Fruit fly (Drosophila melanogaster) whole organism, wandering third instar larva: ENCODE data around the gene CG3407.
A peak's percentile ranks its signal among the peaks of the same experiment; 100 is the strongest.

ENCODE experiments used
- Abd-B ChIP-seq: fragments of >200 bp; optimal IDR thresholded peaks from 2 replicates; lab custom pipeline; 2017; ENCODE audit warnings: missing biosample characterization, missing genetic modification characterization
- CG32264 ChIP-seq: fragments of 200-800 bp; sonication (Bioruptor generic); optimal IDR thresholded peaks from 2 replicates; lab custom pipeline; 2016; ENCODE audit warnings: missing biosample characterization, missing genetic modification characterization
- CG9705 ChIP-seq: fragments of 200-800 bp; sonication (Bioruptor generic); optimal IDR thresholded peaks from 2 replicates; lab custom pipeline; 2018; ENCODE audit warnings: missing biosample characterization, mild to moderate bottlenecking, missing genetic modification characterization
- CrebA ChIP-seq: fragments of 200-800 bp; sonication (Bioruptor generic); optimal IDR thresholded peaks from 2 replicates; lab custom pipeline; 2016; ENCODE audit warnings: missing biosample characterization, mild to moderate bottlenecking, missing genetic modification characterization, borderline replicate concordance
- Dfd ChIP-seq: fragments of >200 bp; optimal IDR thresholded peaks from 2 replicates; lab custom pipeline; 2017; ENCODE audit warnings: missing biosample characterization, missing genetic modification characterization
- Dif ChIP-seq: fragments of 200-275, 200-300 bp; sonication (Bioruptor generic); optimal IDR thresholded peaks from 2 replicates; lab custom pipeline; 2018; ENCODE audit warnings: missing biosample characterization, missing genetic modification characterization; ENCODE audit not compliant: partially characterized antibody
- GATAd ChIP-seq: sonication (Bioruptor generic); optimal IDR thresholded peaks from 2 replicates; lab custom pipeline; 2016; ENCODE audit warnings: missing biosample characterization, missing genetic modification characterization
- HLH106 ChIP-seq: fragments of 200-800 bp; optimal IDR thresholded peaks from 3 replicates; lab custom pipeline; 2019; ENCODE audit warnings: missing biosample characterization, mild to moderate bottlenecking, missing genetic modification characterization, moderate library complexity
- Hnf4 ChIP-seq: fragments of 200-800 bp; sonication (Bioruptor generic); optimal IDR thresholded peaks from 2 replicates; lab custom pipeline; 2016; ENCODE audit warnings: missing biosample characterization, mild to moderate bottlenecking, missing genetic modification characterization
- Hr78 ChIP-seq: fragments of >200 bp; optimal IDR thresholded peaks from 2 replicates; lab custom pipeline; 2017; ENCODE audit warnings: missing biosample characterization, missing genetic modification characterization
- Hr83 ChIP-seq: fragments of 200-300 bp; sonication (Bioruptor generic); optimal IDR thresholded peaks from 2 replicates; lab custom pipeline; 2016; ENCODE audit warnings: missing biosample characterization, mild to moderate bottlenecking, missing genetic modification characterization, moderate library complexity; ENCODE audit not compliant: poor library complexity, severe bottlenecking
- Jra ChIP-seq: sonication (Bioruptor generic); optimal IDR thresholded peaks from 2 replicates; lab custom pipeline; 2016; ENCODE audit warnings: missing biosample characterization, missing genetic modification characterization
- Mio ChIP-seq: sonication (Bioruptor generic); optimal IDR thresholded peaks from 2 replicates; lab custom pipeline; 2016; ENCODE audit warnings: missing biosample characterization, missing genetic modification characterization
- Myc ChIP-seq: fragments of >200 bp; optimal IDR thresholded peaks from 2 replicates; lab custom pipeline; 2017
- N ChIP-seq: fragments of >200 bp; optimal IDR thresholded peaks from 2 replicates; lab custom pipeline; 2018; ENCODE audit warnings: missing biosample characterization, missing external identifiers, missing genetic modification characterization
- OdsH ChIP-seq: fragments of 200-800 bp; sonication (Bioruptor generic); optimal IDR thresholded peaks from 2 replicates; lab custom pipeline; 2016; ENCODE audit warnings: missing biosample characterization, mild to moderate bottlenecking, missing genetic modification characterization
- Rel ChIP-seq, 2 experiments: fragments of 200-800 bp; sonication (Bioruptor generic) in 1 of 2; optimal IDR thresholded peaks; 2 replicates in 1 of 2; 3 replicates in 1 of 2; lab custom pipeline; 2016 to 2019; ENCODE audit warnings: mild to moderate bottlenecking in 2 of 2, missing biosample characterization in 2 of 2, missing genetic modification characterization in 2 of 2, moderate library complexity in 1 of 2
- Sp1 ChIP-seq: fragments of 200-800 bp; sonication (Bioruptor generic); optimal IDR thresholded peaks from 3 replicates; lab custom pipeline; 2019; ENCODE audit warnings: missing biosample characterization, mild to moderate bottlenecking, missing genetic modification characterization, moderate library complexity
- Vsx2 ChIP-seq: fragments of 200-300, 225-300 bp; sonication (Bioruptor generic); optimal IDR thresholded peaks from 2 replicates; lab custom pipeline; 2018; ENCODE audit warnings: missing biosample characterization, missing genetic modification characterization; ENCODE audit not compliant: partially characterized antibody
- br ChIP-seq: fragments of 200-800 bp; sonication (Bioruptor generic); optimal IDR thresholded peaks from 2 replicates; lab custom pipeline; 2016; ENCODE audit warnings: missing biosample characterization, missing genetic modification characterization
- brk ChIP-seq: fragments of 200-800 bp; sonication (Bioruptor generic); optimal IDR thresholded peaks from 2 replicates; lab custom pipeline; 2016; ENCODE audit warnings: missing biosample characterization, mild to moderate bottlenecking, missing genetic modification characterization
- dl ChIP-seq, 2 experiments: fragments of 175-275, 200-275 bp in 1 of 2; fragments of 200-275 bp in 1 of 2; sonication (Bioruptor generic); optimal IDR thresholded peaks; lab custom pipeline; 2018; ENCODE audit warnings: mild to moderate bottlenecking in 2 of 2, missing biosample characterization in 2 of 2, missing genetic modification characterization in 2 of 2, moderate library complexity in 2 of 2; ENCODE audit not compliant: partially characterized antibody in 2 of 2, insufficient read depth in 1 of 2
- dmrt93B ChIP-seq: fragments of 200-800 bp; sonication (Bioruptor generic); optimal IDR thresholded peaks from 2 replicates; lab custom pipeline; 2018; ENCODE audit warnings: missing biosample characterization, mild to moderate bottlenecking, missing genetic modification characterization
- dsf ChIP-seq: sonication (Bioruptor generic); optimal IDR thresholded peaks from 2 replicates; lab custom pipeline; 2016; ENCODE audit warnings: missing biosample characterization, missing genetic modification characterization, borderline replicate concordance
- ey ChIP-seq: fragments of 200-800 bp; sonication (Bioruptor generic); optimal IDR thresholded peaks from 2 replicates; lab custom pipeline; 2016; ENCODE audit warnings: missing biosample characterization, missing genetic modification characterization
- foxo ChIP-seq, 2 experiments: fragments of 200-800 bp; sonication (Bioruptor generic); optimal IDR thresholded peaks; 2 replicates in 1 of 2; 3 replicates in 1 of 2; lab custom pipeline; 2016 to 2017; ENCODE audit warnings: missing biosample characterization in 2 of 2, missing genetic modification characterization in 2 of 2
- fru ChIP-seq: fragments of 200-800 bp; sonication (Bioruptor generic); optimal IDR thresholded peaks from 3 replicates; lab custom pipeline; 2016; ENCODE audit warnings: missing biosample characterization, mild to moderate bottlenecking, missing genetic modification characterization
- h ChIP-seq: fragments of 200-800 bp; sonication (Bioruptor generic); optimal IDR thresholded peaks from 3 replicates; lab custom pipeline; 2016; ENCODE audit warnings: missing biosample characterization, mild to moderate bottlenecking, missing genetic modification characterization
- jim ChIP-seq: fragments of 175-275, 200-325 bp; sonication (Bioruptor generic); optimal IDR thresholded peaks from 2 replicates; lab custom pipeline; 2016; ENCODE audit warnings: missing biosample characterization, mild to moderate bottlenecking, missing genetic modification characterization
- lola ChIP-seq: fragments of >200 bp; optimal IDR thresholded peaks from 2 replicates; lab custom pipeline; 2017; ENCODE audit warnings: missing biosample characterization, missing genetic modification characterization
- pan ChIP-seq: fragments of >200 bp; optimal IDR thresholded peaks from 2 replicates; lab custom pipeline; 2017
- psq ChIP-seq: fragments of 200-800 bp; sonication (Bioruptor generic); optimal IDR thresholded peaks from 3 replicates; lab custom pipeline; 2017; ENCODE audit warnings: missing biosample characterization, mild to moderate bottlenecking, missing genetic modification characterization, moderate library complexity
- rgr ChIP-seq: fragments of 200-800 bp; sonication (Bioruptor generic); optimal IDR thresholded peaks from 3 replicates; lab custom pipeline; 2016; ENCODE audit warnings: missing biosample characterization, mild to moderate bottlenecking, missing genetic modification characterization
- sage ChIP-seq: fragments of 200-800 bp; sonication (Bioruptor generic); optimal IDR thresholded peaks from 2 replicates; lab custom pipeline; 2016; ENCODE audit warnings: missing biosample characterization, mild to moderate bottlenecking, missing genetic modification characterization
- sv ChIP-seq: fragments of 200-800 bp; sonication (Bioruptor generic); optimal IDR thresholded peaks from 3 replicates; lab custom pipeline; 2016; ENCODE audit warnings: missing biosample characterization, missing genetic modification characterization
- tai ChIP-seq: sonication (Bioruptor generic); optimal IDR thresholded peaks from 2 replicates; lab custom pipeline; 2016; ENCODE audit warnings: missing biosample characterization, missing genetic modification characterization
- usp ChIP-seq: fragments of >200 bp; optimal IDR thresholded peaks from 2 replicates; lab custom pipeline; 2017; ENCODE audit warnings: missing biosample characterization, missing genetic modification characterization
- woc ChIP-seq: sonication (Bioruptor generic); optimal IDR thresholded peaks from 2 replicates; lab custom pipeline; 2016; ENCODE audit warnings: missing biosample characterization, mild to moderate bottlenecking, missing genetic modification characterization

CG3407 gene

DNA sequence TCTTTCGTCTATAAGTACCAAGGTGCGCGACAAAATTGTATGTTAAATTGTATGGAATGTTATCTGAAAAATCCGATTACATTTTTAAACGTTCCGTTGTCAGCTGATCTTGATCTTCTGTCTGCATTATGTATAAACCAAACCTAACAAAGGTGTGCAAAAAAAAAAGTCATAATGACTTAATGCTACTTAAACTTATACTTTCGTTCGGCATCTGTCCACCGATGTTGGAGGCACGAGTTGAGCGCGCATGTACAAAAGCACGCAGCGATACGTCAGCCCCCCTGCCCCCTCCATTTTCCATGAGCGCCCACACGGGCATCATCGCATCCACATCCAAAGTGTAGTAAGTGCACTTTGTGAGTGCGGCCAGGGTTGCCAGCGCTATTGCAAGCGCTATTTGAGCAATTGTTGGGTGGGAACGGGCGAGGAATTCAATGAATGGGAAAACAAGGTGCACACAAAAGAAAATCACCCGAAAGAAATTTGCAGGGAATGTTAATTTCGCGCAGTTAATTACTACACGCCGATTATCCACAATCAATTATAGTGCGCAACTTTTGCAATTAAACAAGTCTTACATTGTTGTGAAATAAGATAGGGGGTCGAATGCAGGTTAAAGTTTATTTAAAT lies 8.5 kb downstream of the CG3407 start (continued):
- TF ChIP-seq sv (peak; percentile 93), Sp1 (GFP tag; lab: Kevin White, UChicago) (peak; percentile 83)

DNA sequence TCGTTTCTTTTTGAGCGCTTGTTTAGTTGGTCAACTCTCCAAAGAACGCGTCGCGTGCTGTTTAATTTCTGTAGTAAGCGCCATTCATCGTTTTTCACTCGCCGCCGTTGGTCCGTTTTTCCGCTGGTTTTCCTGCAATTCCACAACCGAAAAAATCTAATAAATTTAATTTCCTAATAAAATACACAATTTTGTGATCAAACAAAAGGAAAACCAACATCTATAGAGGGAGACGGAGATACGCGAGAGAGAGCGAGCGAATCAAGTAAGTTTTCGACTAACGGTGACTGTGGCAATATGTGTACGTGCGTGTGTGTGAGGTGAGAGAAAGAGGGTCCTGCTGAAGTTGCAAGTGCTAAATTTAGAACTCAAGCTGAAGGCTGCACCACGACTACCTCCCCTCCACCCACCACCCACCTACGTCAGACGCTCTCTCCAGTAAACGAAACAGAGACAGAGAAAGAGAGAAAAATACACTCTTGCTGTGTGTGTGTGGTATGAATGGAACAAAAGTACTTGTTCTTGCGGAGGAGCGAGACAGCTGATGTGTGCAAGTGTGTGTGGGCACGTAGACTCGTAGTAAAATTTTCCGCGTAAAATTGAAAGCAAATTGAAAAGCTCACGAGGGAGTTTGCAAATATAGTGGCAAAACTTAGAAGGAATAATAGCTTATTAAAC lies 9.6 kb downstream of the CG3407 start, which contains the start of gene Reph:
Reph (plus strand) TSS at position 80 of the 678 bp plus-strand sequence.
- TF ChIP-seq Myc (lab: Kevin White, UChicago) = no peak
- TF ChIP-seq Hr83 (GFP tag; lab: Kevin White, UChicago) = peak; percentile 85
- TF ChIP-seq sv = no peak
- TF ChIP-seq Abd-B (GFP tag; lab: Kevin White, UChicago) = no peak
- no peak for TF ChIP-seq Hr78 (GFP tag; lab: Kevin White, UChicago)
- TF ChIP-seq CrebA (GFP tag; lab: Kevin White, UChicago) = no peak
- TF ChIP-seq fru (GFP tag; lab: Kevin White, UChicago) = peak; percentile 52
- no peak for TF ChIP-seq dsf (GFP tag; lab: Kevin White, UChicago)
- peak; percentile 31 for TF ChIP-seq br (GFP tag; lab: Kevin White, UChicago)
- no peak for TF ChIP-seq Mio (GFP tag; lab: Kevin White, UChicago)
- TF ChIP-seq Dif (GFP tag; lab: Kevin White, UChicago) = peak; percentile 90
- TF ChIP-seq pan = no peak
- TF ChIP-seq CG32264 (GFP tag; lab: Kevin White, UChicago) = no peak
- TF ChIP-seq Sp1 (GFP tag; lab: Kevin White, UChicago) = no peak
- TF ChIP-seq dl (GFP tag; optimal IDR thresholded peaks at IDR 0.05; lab: Kevin White, UChicago; ENCODE audit: insufficient read depth in 1 of 2, partially characterized antibody in 2 of 2) = peak; percentile 60 to 75
- no peak for TF ChIP-seq Rel (GFP tag; optimal IDR thresholded peaks at IDR 0.05; lab: Kevin White, UChicago)
- no peak for TF ChIP-seq Rel (tag; optimal IDR thresholded peaks at IDR 0.05; lab: Kevin White, UChicago)
- no peak for TF ChIP-seq Dfd
- TF ChIP-seq lola = no peak
- peak; percentile 29 for TF ChIP-seq Hnf4
- peak; percentile 69 for TF ChIP-seq N
- TF ChIP-seq CG9705 (GFP tag; lab: Kevin White, UChicago) = peak; percentile 10
- TF ChIP-seq dmrt93B (GFP tag; lab: Kevin White, UChicago) = no peak
- TF ChIP-seq HLH106 (tag; lab: Kevin White, UChicago) = peak; percentile 21
- TF ChIP-seq h = peak; percentile 1
- TF ChIP-seq sage (GFP tag; lab: Kevin White, UChicago) = no peak
- no peak for TF ChIP-seq ey
- TF ChIP-seq rgr (GFP tag; lab: Kevin White, UChicago) = peak; percentile 67
- TF ChIP-seq GATAd (GFP tag; lab: Kevin White, UChicago) = no peak
- peak; percentile 35 for TF ChIP-seq Vsx2
- peak; percentile 51 for TF ChIP-seq psq (GFP tag; lab: Kevin White, UChicago)
- peak in 1 of 2 experiments; percentile 17 for TF ChIP-seq foxo (GFP tag; optimal IDR thresholded peaks at IDR 0.05; lab: Kevin White, UChicago)
- TF ChIP-seq brk (GFP tag; lab: Kevin White, UChicago) = peak; percentile 2

DNA sequence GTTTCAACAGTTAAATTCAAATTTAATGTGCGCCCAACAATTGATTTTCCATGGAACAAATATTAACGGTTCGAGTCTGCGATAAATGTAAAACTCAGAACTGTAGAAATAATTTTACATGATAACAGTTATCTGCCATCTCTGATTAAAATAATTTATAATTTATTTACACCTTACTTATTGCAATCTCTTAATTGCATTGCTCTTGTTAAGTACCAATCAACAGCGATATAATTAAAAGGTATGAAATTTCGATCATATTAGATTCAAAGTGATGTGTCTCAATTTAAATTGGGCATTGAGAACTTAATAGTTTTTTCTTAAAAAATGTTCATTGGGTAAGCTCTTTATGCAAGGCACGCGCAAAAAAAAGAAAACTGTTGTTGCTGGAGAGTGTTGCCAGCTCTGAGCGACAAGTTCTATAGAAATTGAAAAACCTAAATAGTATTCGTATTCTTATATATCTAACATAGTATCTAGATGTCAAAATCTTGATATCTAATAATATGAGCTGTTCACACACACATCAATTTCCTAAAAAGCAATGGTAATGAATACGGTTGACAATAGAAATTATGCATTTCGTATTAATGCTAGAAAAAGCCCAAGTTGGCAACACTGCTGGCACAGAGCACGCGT lies 10.3 kb downstream of the CG3407 start:
- TF ChIP-seq dsf (GFP tag; lab: Kevin White, UChicago) (peak; percentile 16), br (GFP tag; lab: Kevin White, UChicago) (no peak), jim (GFP tag; lab: Kevin White, UChicago) (no peak), Abd-B (GFP tag; lab: Kevin White, UChicago) (no peak), psq (GFP tag; lab: Kevin White, UChicago) (peak; percentile 35), GATAd (GFP tag; lab: Kevin White, UChicago) (peak; percentile 38), h (peak; percentile 79), Hr83 (GFP tag; lab: Kevin White, UChicago) (peak; percentile 25), foxo (GFP tag; optimal IDR thresholded peaks at IDR 0.05; lab: Kevin White, UChicago) (no peak), rgr (GFP tag; lab: Kevin White, UChicago) (no peak), tai (GFP tag; lab: Kevin White, UChicago) (no peak), sv (no peak), Vsx2 (no peak), pan (no peak), HLH106 (tag; lab: Kevin White, UChicago) (peak; percentile 71), OdsH (peak; percentile 78), Hr78 (GFP tag; lab: Kevin White, UChicago) (no peak), N (no peak), lola (no peak), sage (GFP tag; lab: Kevin White, UChicago) (peak; percentile 51), Jra (GFP tag; lab: Kevin White, UChicago) (no peak), Dfd (no peak), Sp1 (GFP tag; lab: Kevin White, UChicago) (peak; percentile 82), CrebA (GFP tag; lab: Kevin White, UChicago) (no peak), dmrt93B (GFP tag; lab: Kevin White, UChicago) (no peak), Hnf4 (peak; percentile 69), woc (GFP tag; lab: Kevin White, UChicago) (peak; percentile 89), brk (GFP tag; lab: Kevin White, UChicago) (no peak), CG32264 (GFP tag; lab: Kevin White, UChicago) (no peak), usp (GFP tag; lab: Kevin White, UChicago) (no peak), dl (GFP tag; optimal IDR thresholded peaks at IDR 0.05; lab: Kevin White, UChicago; ENCODE audit: insufficient read depth in 1 of 2, partially characterized antibody in 2 of 2) (no peak), fru (GFP tag; lab: Kevin White, UChicago) (peak; percentile 4), CG9705 (GFP tag; lab: Kevin White, UChicago) (peak; percentile 46)
